Worm (Caenorhabditis elegans): ENCODE data around the gene ttbk-2.1.

ce11 chrIV:5297436-5298012 lies 39.0 kb downstream of the ttbk-2.1 start, which contains the start of the genes ZK354.6 and msp-113:
- no peak for TF ChIP-seq lin-13 (GFP tag; optimal IDR thresholded peaks at IDR 0.05)
- no peak for TF ChIP-seq ceh-82 (tag; optimal IDR thresholded peaks at IDR 0.05)
- TF ChIP-seq ztf-11 (tag; optimal IDR thresholded peaks at IDR 0.05) = no peak
- no peak for TF ChIP-seq zfp-2 (tag; optimal IDR thresholded peaks at IDR 0.05)
- no peak for TF ChIP-seq nhr-28 (tag; optimal IDR thresholded peaks at IDR 0.05)
- TF ChIP-seq nhr-6 (tag; optimal IDR thresholded peaks at IDR 0.05) = no peak

All from whole organism, L4 larva.